Fruit fly (Drosophila melanogaster) whole organism: Measurements from ENCODE around the gene Ude.

ENCODE experiments used
- CG8478 ChIP-seq: fragments of >200 bp; optimal IDR thresholded peaks from 2 replicates; lab custom pipeline; 2018; ENCODE audit warnings: inconsistent platforms
- Dll ChIP-seq: fragments of >200 bp; optimal IDR thresholded peaks from 2 replicates; lab custom pipeline; 2017
- EcR ChIP-seq, 2 experiments: fragments of >200 bp; optimal IDR thresholded peaks; 2 replicates each; lab custom pipeline; 2017; ENCODE audit warnings: missing biosample characterization in 2 of 2, missing genetic modification characterization in 2 of 2, missing genetic modification reagents in 2 of 2
- pan ChIP-seq: fragments of >200 bp; optimal IDR thresholded peaks from 2 replicates; lab custom pipeline; 2017
- psq ChIP-seq: fragments of >200 bp; optimal IDR thresholded peaks from 2 replicates; lab custom pipeline; 2017
- usp ChIP-seq: fragments of >200 bp; optimal IDR thresholded peaks from 2 replicates; lab custom pipeline; 2017; ENCODE audit warnings: missing biosample characterization, missing genetic modification characterization, mixed read lengths

dm6 chr3R:24845952-24846848, 46.7 kb upstream of the Ude start:
- no peak for TF ChIP-seq pan (lab: Kevin White, UChicago)
- TF ChIP-seq Dll (lab: Kevin White, UChicago), result no peak
- no peak for TF ChIP-seq psq (lab: Kevin White, UChicago)
- TF ChIP-seq usp (GFP tag; lab: Kevin White, UChicago), result no peak
- no peak for TF ChIP-seq CG8478 (lab: Kevin White, UChicago)
- no peak for TF ChIP-seq EcR (GFP tag; optimal IDR thresholded peaks at IDR 0.05; lab: Kevin White, UChicago)
